Fruit fly (Drosophila melanogaster) whole organism, prepupa: ENCODE measurements around the gene CG7653.

ENCODE experiments used
- Blimp-1 ChIP-seq: fragments of 200-800 bp; sonication (Bioruptor generic); optimal IDR thresholded peaks from 3 replicates; lab custom pipeline; 2017; ENCODE audit warnings: missing biosample characterization, missing genetic modification characterization, mild to moderate bottlenecking, moderate library complexity, missing genetic modification reagents
- CG10631 ChIP-seq: fragments of 200-800 bp; sonication (Bioruptor generic); optimal IDR thresholded peaks from 2 replicates; lab custom pipeline; 2016; ENCODE audit warnings: missing biosample characterization, missing genetic modification characterization
- CG11762 ChIP-seq: fragments of 200-800 bp; sonication (Bioruptor generic); optimal IDR thresholded peaks from 3 replicates; lab custom pipeline; 2016; ENCODE audit warnings: missing biosample characterization, missing genetic modification characterization; ENCODE audit not compliant: insufficient read depth
- CG11902 ChIP-seq: fragments of 200-800 bp; sonication (Bioruptor generic); optimal IDR thresholded peaks from 3 replicates; lab custom pipeline; 2016; ENCODE audit warnings: missing biosample characterization, missing genetic modification characterization
- CG15336 ChIP-seq: fragments of 200-800 bp; sonication (Bioruptor generic); IDR thresholded peaks from 2 replicates; pipeline ENCODE4 v1.3.6; 2022; ENCODE audit warnings: missing biosample characterization, missing genetic modification characterization
- CG1621 ChIP-seq: fragments of 200-800 bp; sonication (Bioruptor generic); optimal IDR thresholded peaks from 3 replicates; lab custom pipeline; 2018; ENCODE audit warnings: missing biosample characterization, mild to moderate bottlenecking, missing genetic modification characterization
- CG31627 ChIP-seq: fragments of 200-800 bp; sonication (Bioruptor generic); optimal IDR thresholded peaks from 3 replicates; lab custom pipeline; 2016; ENCODE audit warnings: missing biosample characterization, missing genetic modification characterization
- CG32006 ChIP-seq: fragments of 200-800 bp; sonication (Bioruptor generic); optimal IDR thresholded peaks from 3 replicates; lab custom pipeline; 2017; ENCODE audit warnings: missing biosample characterization, mild to moderate bottlenecking, missing genetic modification characterization
- CG34406 ChIP-seq: fragments of 200-800 bp; sonication (Bioruptor generic); optimal IDR thresholded peaks from 3 replicates; lab custom pipeline; 2016; ENCODE audit warnings: missing biosample characterization, missing genetic modification characterization
- CG3919 ChIP-seq: fragments of 200-800 bp; sonication (Bioruptor generic); optimal IDR thresholded peaks from 3 replicates; lab custom pipeline; 2016; ENCODE audit warnings: missing biosample characterization, missing genetic modification characterization
- CG4318 ChIP-seq: fragments of 200-800 bp; sonication (Bioruptor generic); optimal IDR thresholded peaks from 3 replicates; lab custom pipeline; 2017; ENCODE audit warnings: missing biosample characterization, mild to moderate bottlenecking, missing genetic modification characterization
- CG6276 ChIP-seq: fragments of 200-800 bp; sonication (Bioruptor generic); optimal IDR thresholded peaks from 2 replicates; lab custom pipeline; 2017; ENCODE audit warnings: missing biosample characterization, mild to moderate bottlenecking, missing genetic modification characterization
- CG6792 ChIP-seq: fragments of 200-800 bp; sonication (Bioruptor generic); optimal IDR thresholded peaks from 3 replicates; lab custom pipeline; 2016; ENCODE audit warnings: missing biosample characterization, missing genetic modification characterization
- CG6808 ChIP-seq: fragments of 200-800 bp; sonication (Bioruptor generic); optimal IDR thresholded peaks from 3 replicates; lab custom pipeline; 2017; ENCODE audit warnings: missing biosample characterization, missing genetic modification characterization, mild to moderate bottlenecking, moderate library complexity, missing genetic modification reagents
- CG6854 ChIP-seq: fragments of 200-800 bp; sonication (Bioruptor generic); optimal IDR thresholded peaks from 2 replicates; lab custom pipeline; 2017; ENCODE audit warnings: missing biosample characterization, mild to moderate bottlenecking, missing genetic modification characterization
- CG7368 ChIP-seq: fragments of 200-800 bp; sonication (Bioruptor generic); optimal IDR thresholded peaks from 3 replicates; lab custom pipeline; 2016; ENCODE audit warnings: missing biosample characterization, missing genetic modification characterization
- CG8119 ChIP-seq: fragments of 200-800 bp; sonication (Bioruptor generic); IDR thresholded peaks from 3 replicates; pipeline ENCODE4 v1.3.6; 2022; ENCODE audit warnings: missing biosample characterization, missing genetic modification characterization
- CG8319 ChIP-seq: fragments of 200-800 bp; sonication (Bioruptor generic); optimal IDR thresholded peaks from 3 replicates; lab custom pipeline; 2016; ENCODE audit warnings: missing biosample characterization, missing genetic modification characterization
- CG8632 ChIP-seq: fragments of 200-800 bp; sonication (Bioruptor generic); optimal IDR thresholded peaks from 3 replicates; lab custom pipeline; 2016; ENCODE audit warnings: missing biosample characterization, missing genetic modification characterization
- CG9139 ChIP-seq: fragments of 200-800 bp; sonication (Bioruptor generic); optimal IDR thresholded peaks from 3 replicates; lab custom pipeline; 2017; ENCODE audit warnings: missing biosample characterization, mild to moderate bottlenecking, missing genetic modification characterization
- Eip78C ChIP-seq: fragments of 200-800 bp; sonication (Bioruptor generic); peaks from one replicate; lab custom pipeline; 2016; ENCODE audit warnings: missing biosample characterization, missing genetic modification characterization
- Eip93F ChIP-seq: fragments of 200-800 bp; sonication (Bioruptor generic); optimal IDR thresholded peaks from 2 replicates; lab custom pipeline; 2016; ENCODE audit warnings: missing biosample characterization, mild to moderate bottlenecking, missing genetic modification characterization
- Ets96B ChIP-seq: fragments of 200-800 bp; optimal IDR thresholded peaks from 2 replicates; lab custom pipeline; 2019; ENCODE audit warnings: missing biosample characterization, mild to moderate bottlenecking, missing genetic modification characterization, moderate library complexity
- Gug ChIP-seq: fragments of 200-800 bp; sonication (Bioruptor generic); IDR thresholded peaks from 2 replicates; pipeline ENCODE4 v1.3.6; 2022; ENCODE audit warnings: missing biosample characterization, missing genetic modification characterization
- Hr38 ChIP-seq: sonication (Bioruptor generic); optimal IDR thresholded peaks from 2 replicates; lab custom pipeline; 2016; ENCODE audit warnings: missing biosample characterization, missing genetic modification characterization
- Hr39 ChIP-seq: fragments of 200-800 bp; sonication (Bioruptor generic); optimal IDR thresholded peaks from 2 replicates; lab custom pipeline; 2016; ENCODE audit warnings: missing biosample characterization, missing genetic modification characterization
- Lpt ChIP-seq: fragments of 200-800 bp; sonication (Bioruptor generic); optimal IDR thresholded peaks from 3 replicates; lab custom pipeline; 2016; ENCODE audit warnings: missing biosample characterization, missing genetic modification characterization
- Met ChIP-seq: fragments of 200-800 bp; sonication (Bioruptor generic); optimal IDR thresholded peaks from 3 replicates; lab custom pipeline; 2016; ENCODE audit warnings: missing biosample characterization, missing genetic modification characterization
- OdsH ChIP-seq: fragments of 200-800 bp; sonication (Bioruptor generic); optimal IDR thresholded peaks from 3 replicates; lab custom pipeline; 2016; ENCODE audit warnings: missing biosample characterization, missing genetic modification characterization
- Smox ChIP-seq: fragments of 200-800 bp; sonication (Bioruptor generic); optimal IDR thresholded peaks from 3 replicates; lab custom pipeline; 2016; ENCODE audit warnings: missing biosample characterization, missing genetic modification characterization
- Sox14 ChIP-seq: fragments of 200-800 bp; sonication (Bioruptor generic); optimal IDR thresholded peaks from 3 replicates; lab custom pipeline; 2016; ENCODE audit warnings: missing biosample characterization, missing genetic modification characterization
- Sox15 ChIP-seq: fragments of 200-800 bp; sonication (Bioruptor generic); optimal IDR thresholded peaks from 3 replicates; lab custom pipeline; 2016; ENCODE audit warnings: missing biosample characterization, missing genetic modification characterization
- achi ChIP-seq: fragments of 200-800 bp; sonication (Bioruptor generic); optimal IDR thresholded peaks from 3 replicates; lab custom pipeline; 2016; ENCODE audit warnings: missing biosample characterization, missing genetic modification characterization
- acj6 ChIP-seq: fragments of 200-800 bp; sonication (Bioruptor generic); optimal IDR thresholded peaks from 3 replicates; lab custom pipeline; 2016; ENCODE audit warnings: missing biosample characterization, missing genetic modification characterization
- cyc ChIP-seq: fragments of 200-800 bp; sonication (Bioruptor generic); optimal IDR thresholded peaks from 3 replicates; lab custom pipeline; 2016; ENCODE audit warnings: missing biosample characterization, missing genetic modification characterization
- dsx ChIP-seq: fragments of 200-800 bp; optimal IDR thresholded peaks from 3 replicates; lab custom pipeline; 2019; ENCODE audit warnings: missing biosample characterization, mild to moderate bottlenecking, missing genetic modification characterization, moderate library complexity; ENCODE audit not compliant: poor library complexity, severe bottlenecking
- eg ChIP-seq: fragments of 200-800 bp; sonication (Bioruptor generic); IDR thresholded peaks from 3 replicates; pipeline ENCODE4 v1.3.6; 2022; ENCODE audit warnings: missing biosample characterization, missing genetic modification characterization
- esn ChIP-seq: fragments of 200-800 bp; sonication (Bioruptor generic); optimal IDR thresholded peaks from 2 replicates; lab custom pipeline; 2016; ENCODE audit warnings: missing biosample characterization, mild to moderate bottlenecking, missing genetic modification characterization, moderate library complexity
- fkh ChIP-seq: fragments of 200-800 bp; sonication (Bioruptor generic); optimal IDR thresholded peaks from 3 replicates; lab custom pipeline; 2017; ENCODE audit warnings: missing biosample characterization, mild to moderate bottlenecking, missing genetic modification characterization, moderate library complexity
- lz ChIP-seq: fragments of 200-800 bp; sonication (Bioruptor generic); optimal IDR thresholded peaks from 3 replicates; lab custom pipeline; 2016; ENCODE audit warnings: missing biosample characterization, missing genetic modification characterization
- net ChIP-seq: fragments of 200-800 bp; sonication (Bioruptor generic); optimal IDR thresholded peaks from 3 replicates; lab custom pipeline; 2016; ENCODE audit warnings: missing biosample characterization, missing genetic modification characterization
- salr ChIP-seq, 2 experiments: fragments of 200-800 bp; sonication (Bioruptor generic); optimal IDR thresholded peaks; 3 replicates each; lab custom pipeline; 2016 to 2018; ENCODE audit warnings: missing biosample characterization in 2 of 2, missing genetic modification characterization in 2 of 2, mild to moderate bottlenecking in 1 of 2
- ss ChIP-seq, 2 experiments: fragments of 200-800 bp; sonication (Bioruptor generic); optimal IDR thresholded peaks; 2 replicates in 1 of 2; 3 replicates in 1 of 2; lab custom pipeline; 2017 to 2018; ENCODE audit warnings: mild to moderate bottlenecking in 2 of 2, missing biosample characterization in 2 of 2, missing genetic modification characterization in 2 of 2, moderate library complexity in 1 of 2
- svp ChIP-seq: fragments of 200-800 bp; sonication (Bioruptor generic); peaks from one replicate; lab custom pipeline; 2016; ENCODE audit warnings: missing biosample characterization, missing genetic modification characterization
- topi ChIP-seq: fragments of 200-800 bp; sonication (Bioruptor generic); optimal IDR thresholded peaks from 3 replicates; lab custom pipeline; 2016; ENCODE audit warnings: missing biosample characterization, missing genetic modification characterization
- vri ChIP-seq: fragments of 200-800 bp; sonication (Bioruptor generic); optimal IDR thresholded peaks from 3 replicates; lab custom pipeline; 2016; ENCODE audit warnings: missing biosample characterization, mild to moderate bottlenecking, missing genetic modification characterization

CG7653 gene

DNA sequence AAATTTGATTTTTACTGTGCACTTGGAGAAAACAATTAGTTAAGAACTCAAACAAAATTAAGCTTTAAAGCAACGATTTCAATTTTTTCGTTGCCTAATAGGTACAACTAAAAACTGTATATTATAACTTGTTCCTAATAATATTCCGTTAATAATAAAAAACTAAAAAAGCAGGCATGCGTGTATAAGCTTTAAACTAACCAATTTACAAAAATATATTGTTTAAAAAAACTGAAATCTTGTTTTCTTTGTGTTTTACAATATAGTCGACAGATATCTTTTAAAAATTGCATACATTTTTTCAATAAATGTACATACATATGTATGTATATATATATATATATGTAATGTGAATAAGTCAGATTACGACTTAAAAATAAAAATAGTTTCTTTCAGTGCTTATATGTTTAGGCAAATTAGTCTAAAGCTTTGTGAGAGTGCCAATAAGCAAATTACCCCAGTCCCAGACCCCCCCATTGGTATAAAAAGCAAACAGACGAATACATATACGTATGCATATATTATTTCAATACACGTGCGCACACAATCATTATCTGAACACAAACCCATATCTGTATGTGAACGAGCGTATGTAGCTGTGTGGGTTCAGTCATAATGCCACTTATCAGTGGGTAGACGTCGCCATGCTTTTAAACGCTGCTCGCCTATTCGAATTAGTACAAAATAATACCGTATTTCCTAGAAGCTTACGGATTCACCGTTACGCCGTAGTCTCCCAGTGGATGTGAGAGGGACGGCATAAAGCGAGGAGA lies 33.1 kb upstream of the CG7653 start:
- TF ChIP-seq CG3919 (GFP tag; lab: Kevin White, UChicago) (no peak), cyc (peak; percentile 0), svp (peak; percentile 90), CG1621 (tag; lab: Kevin White, UChicago) (peak; percentile 92), CG11762 (GFP tag; lab: Kevin White, UChicago) (no peak), CG9139 (GFP tag; lab: Kevin White, UChicago) (no peak), acj6 (GFP tag; lab: Kevin White, UChicago) (peak; percentile 19), CG34406 (GFP tag; lab: Kevin White, UChicago) (peak; percentile 29), CG10631 (peak; percentile 30), CG6792 (GFP tag; lab: Kevin White, UChicago) (peak; percentile 6), achi (no peak), Sox14 (GFP tag; lab: Kevin White, UChicago) (peak; percentile 1), Eip93F (GFP tag; lab: Kevin White, UChicago) (peak; percentile 18), Eip78C (GFP tag; lab: Kevin White, UChicago) (peak; percentile 45), CG32006 (GFP tag; lab: Kevin White, UChicago) (peak; percentile 36), Sox15 (GFP tag; lab: Kevin White, UChicago) (peak; percentile 35), Met (no peak), CG8319 (GFP tag; lab: Kevin White, UChicago) (no peak), eg (GFP tag; lab: Robert Waterston, UW) (peak; percentile 8; the same call in 1 of the 3 replicates), CG31627 (GFP tag; lab: Kevin White, UChicago) (peak; percentile 22), OdsH (GFP tag; lab: Kevin White, UChicago) (peak; percentile 9), vri (peak; percentile 96), esn (peak; percentile 37), ss (GFP tag; optimal IDR thresholded peaks at IDR 0.05; lab: Kevin White, UChicago) (peak in 1 of 2 experiments; percentile 10), fkh (GFP tag; lab: Kevin White, UChicago) (peak; percentile 95)
- TF ChIP-seq, all 60 proteins: peak for 19

DNA sequence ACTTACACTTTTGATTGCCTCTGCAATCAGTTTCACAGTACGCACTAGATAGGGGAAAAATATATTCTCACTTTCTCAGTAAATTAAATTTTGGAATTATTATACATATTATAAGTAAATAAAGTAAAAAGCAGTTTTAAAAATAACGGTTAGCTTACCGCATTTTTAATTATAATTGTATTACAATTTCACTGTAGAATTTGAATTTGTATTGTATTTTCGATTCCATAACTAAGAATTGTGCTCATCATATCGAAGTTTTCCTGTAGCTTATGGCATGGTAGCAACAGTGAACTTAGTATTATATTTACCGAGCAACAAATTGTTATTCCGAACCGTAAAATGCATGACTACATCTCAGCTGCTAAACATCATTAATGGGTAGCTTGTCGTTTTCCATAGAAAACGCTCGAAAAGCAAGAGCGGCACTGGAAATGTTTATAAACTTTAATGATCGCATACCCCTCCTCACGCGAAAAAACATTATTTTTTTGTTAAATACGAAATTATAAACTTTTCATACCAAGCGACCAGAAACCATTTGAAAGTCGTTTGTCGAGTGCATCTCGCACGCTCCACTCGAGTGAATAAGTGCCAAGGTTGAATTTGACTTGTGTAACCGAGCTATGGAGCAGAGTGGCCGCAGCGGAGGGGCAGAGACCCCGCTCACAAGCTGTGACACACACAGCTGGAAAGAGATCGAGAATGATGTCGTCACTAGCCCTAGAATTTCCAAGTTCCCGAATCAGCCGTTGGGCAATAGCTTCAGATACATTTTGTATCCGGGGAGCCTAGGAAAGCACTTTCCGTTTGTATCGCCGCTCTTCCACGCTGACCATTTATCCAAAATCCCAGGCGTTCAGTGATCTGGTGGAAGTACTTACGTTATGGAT lies 32.3 kb upstream of the CG7653 start:
- TF ChIP-seq CG8119 (peak; percentile 91), Sox15 (GFP tag; lab: Kevin White, UChicago) (peak; percentile 77), acj6 (GFP tag; lab: Kevin White, UChicago) (peak; percentile 77), net (GFP tag; lab: Kevin White, UChicago) (peak; percentile 85), Lpt (GFP tag; lab: Kevin White, UChicago) (peak; percentile 54), CG11902 (GFP tag; lab: Kevin White, UChicago) (peak; percentile 75), Hr38 (no peak), dsx (GFP tag; lab: Kevin White, UChicago) (peak; percentile 34), lz (GFP tag; lab: Kevin White, UChicago) (peak; percentile 69), ss (GFP tag; optimal IDR thresholded peaks at IDR 0.05; lab: Kevin White, UChicago) (peak; percentile 10 to 42), Gug (GFP tag; lab: Robert Waterston, UW) (peak; percentile 69), topi (GFP tag; lab: Kevin White, UChicago) (peak; percentile 68), CG6854 (no peak), salr (GFP tag; optimal IDR thresholded peaks at IDR 0.05; lab: Kevin White, UChicago) (peak in 1 of 2 experiments; percentile 79), CG31627 (GFP tag; lab: Kevin White, UChicago) (peak; percentile 65), Ets96B (peak; percentile 65), CG7368 (GFP tag; lab: Kevin White, UChicago) (peak; percentile 61), Hr39 (GFP tag; lab: Kevin White, UChicago) (peak; percentile 77), CG8319 (GFP tag; lab: Kevin White, UChicago) (peak; percentile 68), CG6808 (GFP tag; lab: Kevin White, UChicago) (peak; percentile 43), CG6276 (GFP tag; lab: Kevin White, UChicago) (peak; percentile 65), CG1621 (tag; lab: Kevin White, UChicago) (no peak), OdsH (GFP tag; lab: Kevin White, UChicago) (peak; percentile 91), CG4318 (GFP tag; lab: Kevin White, UChicago) (peak; percentile 70), CG15336 (peak; percentile 88), CG34406 (GFP tag; lab: Kevin White, UChicago) (peak; percentile 85), CG3919 (GFP tag; lab: Kevin White, UChicago) (peak; percentile 69), Smox (GFP tag; lab: Kevin White, UChicago) (peak; percentile 69), CG8632 (GFP tag; lab: Kevin White, UChicago) (peak; percentile 77), Blimp-1 (no peak)
